Worm (Caenorhabditis elegans) whole organism, late embryonic: Measurements from ENCODE around the gene nspa-10.

ENCODE experiments used
- ama-1 ChIP-seq: fragments of 150-350 bp; optimal IDR thresholded peaks from 2 replicates; lab custom pipeline; 2014
- ceh-45 ChIP-seq: fragments of 200-800 bp; sonication (Bioruptor generic); IDR thresholded peaks from 2 replicates; pipeline ENCODE4 v1.3.6; 2022; ENCODE audit warnings: missing genetic modification reagents, missing genetic modification characterization, missing compliant biosample characterization
- hlh-30 ChIP-seq: sonication (generic microtip); optimal IDR thresholded peaks from 2 replicates; lab custom pipeline; 2017; ENCODE audit warnings: antibody characterized with exemption, missing genetic modification characterization, missing compliant biosample characterization; ENCODE audit not compliant: insufficient read depth

ce11 chrV:14784160-14784774 is 34.0 kb upstream of the nspa-10 start, which contains the start of gene Y50E8A.12:
- no peak for TF ChIP-seq ama-1 (lab: Kevin White, UChicago)
- TF ChIP-seq ceh-45 (GFP tag; lab: Robert Waterston, UW), result no peak
- TF ChIP-seq hlh-30, result no peak
